Fruit fly (Drosophila melanogaster) whole organism, embryonic: Measurements from ENCODE around the gene twf.
A peak's percentile ranks its signal among the peaks of the same experiment; 100 is the strongest.

ENCODE experiments used
- Ada2b ChIP-seq: fragments of 200-800 bp; sonication (Bioruptor generic); IDR thresholded peaks from 2 replicates; pipeline ENCODE4 v1.3.6; 2022; ENCODE audit warnings: missing biosample characterization, missing genetic modification characterization
- Aef1 ChIP-seq: fragments of 200-800 bp; sonication (Bioruptor generic); IDR thresholded peaks from 3 replicates; pipeline ENCODE4 v1.3.6; 2022; ENCODE audit warnings: missing biosample characterization, missing genetic modification characterization
- B-H1 ChIP-seq: fragments of 200-800 bp; sonication (Bioruptor generic); IDR thresholded peaks from 3 replicates; pipeline ENCODE4 v1.3.6; 2022; ENCODE audit warnings: missing biosample characterization, missing genetic modification characterization
- BEAF-32 ChIP-seq: fragments of 200-800 bp; sonication (Bioruptor generic); optimal IDR thresholded peaks from 3 replicates; lab custom pipeline; 2017; ENCODE audit warnings: missing biosample characterization, missing genetic modification characterization, mild to moderate bottlenecking, moderate library complexity, missing genetic modification reagents
- CG11247 ChIP-seq: fragments of 200-800 bp; sonication (Bioruptor generic); IDR thresholded peaks from 2 replicates; pipeline ENCODE4 v1.3.6; 2022; ENCODE audit warnings: missing biosample characterization, missing genetic modification characterization
- CG11504 ChIP-seq: fragments of 200-800 bp; sonication (Bioruptor generic); optimal IDR thresholded peaks from 3 replicates; lab custom pipeline; 2019; ENCODE audit warnings: missing biosample characterization, mild to moderate bottlenecking, missing genetic modification characterization, moderate library complexity
- CG14710 ChIP-seq: fragments of 200-800 bp; sonication (Bioruptor generic); optimal IDR thresholded peaks from 3 replicates; lab custom pipeline; 2019; ENCODE audit warnings: missing biosample characterization, mild to moderate bottlenecking, missing genetic modification characterization, moderate library complexity
- CG16813 ChIP-seq: fragments of 200-800 bp; sonication (Bioruptor generic); IDR thresholded peaks from 3 replicates; pipeline ENCODE4 v1.3.6; 2022; ENCODE audit warnings: missing biosample characterization, missing genetic modification characterization; ENCODE audit not compliant: partially characterized antibody
- CG2678 ChIP-seq: fragments of 200-800 bp; sonication (Bioruptor generic); optimal IDR thresholded peaks from 3 replicates; lab custom pipeline; 2019; ENCODE audit warnings: missing biosample characterization, mild to moderate bottlenecking, missing genetic modification characterization, moderate library complexity
- CG2712 ChIP-seq: fragments of 200-800 bp; optimal IDR thresholded peaks from 3 replicates; lab custom pipeline; 2019; ENCODE audit warnings: missing biosample characterization, mild to moderate bottlenecking, missing genetic modification characterization, moderate library complexity
- CG30431 ChIP-seq: fragments of 200-800 bp; sonication (Bioruptor generic); optimal IDR thresholded peaks from 2 replicates; lab custom pipeline; 2017; ENCODE audit warnings: missing biosample characterization, missing genetic modification characterization
- CG31388 ChIP-seq: fragments of 200-800 bp; sonication (Bioruptor generic); optimal IDR thresholded peaks from 2 replicates; lab custom pipeline; 2016; ENCODE audit warnings: missing biosample characterization, missing genetic modification characterization
- CG34376 ChIP-seq: fragments of 200-800 bp; sonication (Bioruptor generic); optimal IDR thresholded peaks from 2 replicates; lab custom pipeline; 2018; ENCODE audit warnings: missing biosample characterization, mild to moderate bottlenecking, missing genetic modification characterization
- CG42726 ChIP-seq: fragments of 200-800 bp; sonication (Bioruptor generic); IDR thresholded peaks from 2 replicates; pipeline ENCODE4 v1.3.6; 2022; ENCODE audit warnings: missing biosample characterization, missing genetic modification characterization; ENCODE audit not compliant: partially characterized antibody
- CG43689 ChIP-seq: fragments of 200-800 bp; sonication (Bioruptor generic); IDR thresholded peaks from 2 replicates; pipeline ENCODE4 v1.3.6; 2022; ENCODE audit warnings: missing biosample characterization, missing genetic modification characterization
- CG7786 ChIP-seq: fragments of 200-800 bp; sonication (Bioruptor generic); optimal IDR thresholded peaks from 2 replicates; lab custom pipeline; 2016; ENCODE audit warnings: missing biosample characterization, missing genetic modification characterization
- Chrac-16 ChIP-seq: fragments of 200-800 bp; sonication (Bioruptor generic); optimal IDR thresholded peaks from 3 replicates; lab custom pipeline; 2016; ENCODE audit warnings: missing biosample characterization, missing genetic modification characterization
- Dll ChIP-seq: fragments of 200-800 bp; sonication (Bioruptor generic); IDR thresholded peaks from 4 replicates; pipeline ENCODE4 v1.3.6; 2022; ENCODE audit warnings: missing biosample characterization, missing genetic modification characterization; ENCODE audit not compliant: partially characterized antibody
- Doc3 ChIP-seq: fragments of 200-800 bp; sonication (Bioruptor generic); IDR thresholded peaks from 3 replicates; pipeline ENCODE4 v1.3.6; 2022; ENCODE audit warnings: missing biosample characterization, missing genetic modification characterization; ENCODE audit not compliant: partially characterized antibody
- ERR ChIP-seq: fragments of 200-800 bp; sonication (Bioruptor generic); optimal IDR thresholded peaks from 2 replicates; lab custom pipeline; 2016; ENCODE audit warnings: missing biosample characterization, missing genetic modification characterization
- Ets65A ChIP-seq: fragments of 200-800 bp; sonication (Bioruptor generic); peaks from one replicate; lab custom pipeline; 2016; ENCODE audit warnings: missing biosample characterization, missing genetic modification characterization
- Gug ChIP-seq: fragments of 200-800 bp; sonication (Bioruptor generic); IDR thresholded peaks from 4 replicates; pipeline ENCODE4 v1.3.6; 2022; ENCODE audit warnings: missing biosample characterization, missing genetic modification characterization
- H2.0 ChIP-seq: fragments of 200-800 bp; sonication (Bioruptor generic); IDR thresholded peaks from 2 replicates; pipeline ENCODE4 v1.3.6; 2022; ENCODE audit warnings: missing biosample characterization, missing genetic modification characterization
- HLHmδ ChIP-seq: fragments of 200-800 bp; sonication (Bioruptor generic); optimal IDR thresholded peaks from 2 replicates; lab custom pipeline; 2018; ENCODE audit warnings: missing biosample characterization, mild to moderate bottlenecking, missing genetic modification characterization, moderate library complexity
- Hr3 ChIP-seq: fragments of 200-800 bp; sonication (Bioruptor generic); optimal IDR thresholded peaks from 3 replicates; lab custom pipeline; 2016; ENCODE audit warnings: missing biosample characterization, missing genetic modification characterization
- Myb ChIP-seq: fragments of 200-800 bp; sonication (Bioruptor generic); optimal IDR thresholded peaks from 2 replicates; lab custom pipeline; 2016; ENCODE audit warnings: missing biosample characterization, missing genetic modification characterization
- NFAT ChIP-seq: fragments of 200-800 bp; sonication (Bioruptor generic); IDR thresholded peaks from 2 replicates; pipeline ENCODE4 v1.3.6; 2022; ENCODE audit warnings: missing biosample characterization, missing genetic modification characterization
- Optix ChIP-seq: fragments of 200-800 bp; sonication (Bioruptor generic); IDR thresholded peaks from 3 replicates; pipeline ENCODE4 v1.3.6; 2022; ENCODE audit warnings: missing biosample characterization, missing genetic modification characterization
- Pdp1 ChIP-seq, 2 experiments: fragments of 200-800 bp; sonication (Bioruptor generic); optimal IDR thresholded peaks; 3 replicates each; lab custom pipeline; 2016; ENCODE audit warnings: missing biosample characterization in 2 of 2, missing genetic modification characterization in 2 of 2, mild to moderate bottlenecking in 1 of 2, moderate library complexity in 1 of 2
- Sin3A ChIP-seq: fragments of >200 bp; optimal IDR thresholded peaks from 2 replicates; lab custom pipeline; 2018
- Sox102F ChIP-seq: fragments of 200-800 bp; sonication (Bioruptor generic); optimal IDR thresholded peaks from 2 replicates; lab custom pipeline; 2018; ENCODE audit warnings: missing biosample characterization, mild to moderate bottlenecking, missing genetic modification characterization, moderate library complexity
- Sry-δ ChIP-seq: fragments of 200-800 bp; sonication (Bioruptor generic); optimal IDR thresholded peaks from 2 replicates; lab custom pipeline; 2016; ENCODE audit warnings: missing biosample characterization, missing genetic modification characterization
- TFAM ChIP-seq: fragments of 200-800 bp; sonication (Bioruptor generic); optimal IDR thresholded peaks from 2 replicates; lab custom pipeline; 2017; ENCODE audit warnings: missing biosample characterization, missing genetic modification characterization, inconsistent platforms
- Xrp1 ChIP-seq: fragments of 200-800 bp; sonication (Bioruptor generic); IDR thresholded peaks from 2 replicates; pipeline ENCODE4 v1.3.6; 2022; ENCODE audit warnings: missing biosample characterization, missing genetic modification characterization
- ac ChIP-seq: fragments of 200-800 bp; sonication (Bioruptor generic); optimal IDR thresholded peaks from 3 replicates; lab custom pipeline; 2017; ENCODE audit warnings: missing biosample characterization, mild to moderate bottlenecking, missing genetic modification characterization
- chn ChIP-seq: fragments of 200-800 bp; sonication (Bioruptor generic); optimal IDR thresholded peaks from 2 replicates; lab custom pipeline; 2016; ENCODE audit warnings: missing biosample characterization, missing genetic modification characterization
- cwo ChIP-seq: fragments of 200-800 bp; sonication (Bioruptor generic); optimal IDR thresholded peaks from 3 replicates; lab custom pipeline; 2017; ENCODE audit warnings: missing biosample characterization, missing genetic modification characterization, mild to moderate bottlenecking, moderate library complexity, missing genetic modification reagents
- exex ChIP-seq: fragments of 200-800 bp; sonication (Bioruptor generic); optimal IDR thresholded peaks from 4 replicates; lab custom pipeline; 2018; ENCODE audit warnings: missing biosample characterization, mild to moderate bottlenecking, missing genetic modification characterization, moderate library complexity
- ftz-f1 ChIP-seq: fragments of 200-800 bp; sonication (Bioruptor generic); optimal IDR thresholded peaks from 2 replicates; lab custom pipeline; 2016; ENCODE audit warnings: missing biosample characterization, missing genetic modification characterization
- hbn ChIP-seq: fragments of 200-800 bp; sonication (Bioruptor generic); IDR thresholded peaks from 2 replicates; pipeline ENCODE4 v1.3.6; 2022; ENCODE audit warnings: missing biosample characterization, missing genetic modification characterization; ENCODE audit not compliant: partially characterized antibody
- hkb ChIP-seq, 2 experiments: fragments of 200-800 bp in 1 of 2; fragments of >200 bp in 1 of 2; sonication (Bioruptor generic) in 1 of 2; IDR thresholded peaks in 1 of 2; optimal IDR thresholded peaks in 1 of 2; 2 replicates each; pipeline versions ENCODE4 v1.3.6 to Lab custom; 2017 to 2022; ENCODE audit warnings: missing biosample characterization in 1 of 2, missing genetic modification characterization in 1 of 2
- insv ChIP-seq, 2 experiments: fragments of 200-800 bp; sonication (Bioruptor generic); optimal IDR thresholded peaks; 3 replicates each; lab custom pipeline; 2016 to 2018; ENCODE audit warnings: missing biosample characterization in 2 of 2, missing genetic modification characterization in 2 of 2
- kah ChIP-seq: fragments of 200-800 bp; sonication (Bioruptor generic); optimal IDR thresholded peaks from 2 replicates; lab custom pipeline; 2018; ENCODE audit warnings: missing biosample characterization, mild to moderate bottlenecking, missing genetic modification characterization
- lola ChIP-seq, 3 experiments: fragments of >200 bp in 2 of 3; fragments of 200-800 bp in 1 of 3; sonication (Bioruptor generic) in 1 of 3; optimal IDR thresholded peaks; 2 replicates each; lab custom pipeline; 2017 to 2019; ENCODE audit warnings: missing biosample characterization in 3 of 3, missing genetic modification characterization in 3 of 3, mild to moderate bottlenecking in 1 of 3, moderate library complexity in 1 of 3
- lov ChIP-seq, 2 experiments: fragments of 200-800 bp in 1 of 2; fragments of >200 bp in 1 of 2; sonication (Bioruptor generic) in 1 of 2; IDR thresholded peaks in 1 of 2; optimal IDR thresholded peaks in 1 of 2; 2 replicates in 1 of 2; 3 replicates in 1 of 2; pipeline versions ENCODE4 v1.3.6 to Lab custom; 2017 to 2022; ENCODE audit warnings: missing biosample characterization in 1 of 2, missing genetic modification characterization in 1 of 2
- luna ChIP-seq: fragments of 200-800 bp; sonication (Bioruptor generic); optimal IDR thresholded peaks from 2 replicates; lab custom pipeline; 2016; ENCODE audit warnings: missing biosample characterization, missing genetic modification characterization
- mld ChIP-seq: fragments of 200-800 bp; sonication (Bioruptor generic); IDR thresholded peaks from 3 replicates; pipeline ENCODE4 v1.3.6; 2022; ENCODE audit warnings: missing biosample characterization, missing genetic modification characterization; ENCODE audit not compliant: partially characterized antibody
- vvl ChIP-seq: fragments of 200-800 bp; sonication (Bioruptor generic); IDR thresholded peaks from 2 replicates; pipeline ENCODE4 v1.3.6; 2022; ENCODE audit warnings: missing biosample characterization, missing genetic modification characterization

Gene twf

dm6 chr3R:14125479-14126121 is 3.1 kb downstream of the twf start, which contains the start of the genes 140up and Polr2B (continued):
- peak; percentile 90 for TF ChIP-seq CG34376 (GFP tag; lab: Kevin White, UChicago)
- TF ChIP-seq CG2712 (tag; lab: Kevin White, UChicago): peak; percentile 96
- TF ChIP-seq insv (GFP tag; optimal IDR thresholded peaks at IDR 0.05; lab: Kevin White, UChicago): peak in 1 of 2 experiments; percentile 69
- peak; percentile 92 for TF ChIP-seq CG11504 (tag; lab: Kevin White, UChicago)
- TF ChIP-seq mld (GFP tag; lab: Robert Waterston, UW): no peak
- no peak for TF ChIP-seq CG42726 (GFP tag; lab: Robert Waterston, UW)
- TF ChIP-seq CG43689 (GFP tag; lab: Robert Waterston, UW): peak; percentile 74
- peak; percentile 81 for TF ChIP-seq CG31388 (GFP tag; lab: Kevin White, UChicago)
- TF ChIP-seq Xrp1 (GFP tag; lab: Robert Waterston, UW): peak; percentile 97
- TF ChIP-seq Ets65A: peak; percentile 94
- peak; percentile 87 for TF ChIP-seq H2.0 (GFP tag; lab: Robert Waterston, UW)
- TF ChIP-seq CG14710 (tag; lab: Kevin White, UChicago): peak; percentile 95
- TF ChIP-seq Doc3 (GFP tag; lab: Robert Waterston, UW): no peak
- peak; percentile 92 for TF ChIP-seq NFAT (GFP tag; lab: Robert Waterston, UW)
- peak; percentile 96 for TF ChIP-seq vvl (GFP tag; lab: Robert Waterston, UW)
- TF ChIP-seq Ada2b (GFP tag; lab: Robert Waterston, UW): peak; percentile 88
- TF ChIP-seq Dll: 0 out of 4 replicates have a peak, but pooled peaks have one; percentile 27
- peak in 1 of 3 experiments; percentile 93 for TF ChIP-seq lola (GFP tag; optimal IDR thresholded peaks at IDR 0.05; lab: Kevin White, UChicago)
- peak; percentile 97 for TF ChIP-seq Hr3 (GFP tag; lab: Kevin White, UChicago)
- no peak for TF ChIP-seq HLHmδ
- TF ChIP-seq Pdp1 (GFP tag; optimal IDR thresholded peaks at IDR 0.05; lab: Kevin White, UChicago): peak; percentile 62 to 86
- no peak for TF ChIP-seq luna (GFP tag; lab: Kevin White, UChicago)
- TF ChIP-seq Myb: peak; percentile 46
- no peak for TF ChIP-seq lov (optimal IDR thresholded peaks at IDR 0.05; lab: Kevin White, UChicago)
- TF ChIP-seq lov (GFP tag; IDR thresholded peaks at IDR 0.05; lab: Robert Waterston, UW): peak; percentile 78; the same call in 1 of the 3 replicates
- peak; percentile 73 for TF ChIP-seq exex (tag; lab: Kevin White, UChicago)
- peak; percentile 83 for TF ChIP-seq cwo (GFP tag; lab: Kevin White, UChicago)
- peak; percentile 94 for TF ChIP-seq CG2678 (tag; lab: Kevin White, UChicago)
- TF ChIP-seq CG30431 (GFP tag; lab: Kevin White, UChicago): peak; percentile 86
- TF ChIP-seq BEAF-32 (GFP tag; lab: Kevin White, UChicago): peak; percentile 27
- peak; percentile 76 for TF ChIP-seq kah (GFP tag; lab: Kevin White, UChicago)
- peak; percentile 22 for TF ChIP-seq ERR (GFP tag; lab: Kevin White, UChicago)
- peak; percentile 90 for TF ChIP-seq Gug (GFP tag; lab: Robert Waterston, UW)
- TF ChIP-seq TFAM (GFP tag; lab: Kevin White, UChicago): peak; percentile 19
- peak; percentile 34 for TF ChIP-seq Sry-δ
- TF ChIP-seq hkb (optimal IDR thresholded peaks at IDR 0.05; lab: Kevin White, UChicago): no peak
- TF ChIP-seq hkb (GFP tag; IDR thresholded peaks at IDR 0.05; lab: Robert Waterston, UW): peak; percentile 90
- peak; percentile 87 for TF ChIP-seq B-H1 (GFP tag; lab: Robert Waterston, UW)
- peak; percentile 12 for TF ChIP-seq ac (GFP tag; lab: Kevin White, UChicago)
- peak; percentile 95 for TF ChIP-seq Sox102F (GFP tag; lab: Kevin White, UChicago)
- TF ChIP-seq CG7786: peak; percentile 77
- peak; percentile 29 for TF ChIP-seq Sin3A
- peak; percentile 18 for TF ChIP-seq ftz-f1 (GFP tag; lab: Kevin White, UChicago)
- TF ChIP-seq chn (GFP tag; lab: Kevin White, UChicago): peak; percentile 78
- TF ChIP-seq Optix (GFP tag; lab: Robert Waterston, UW): no peak; the same call in 1 of the 3 replicates
- peak; percentile 95 for TF ChIP-seq Chrac-16 (GFP tag; lab: Kevin White, UChicago)
- TF ChIP-seq CG11247 (GFP tag; lab: Robert Waterston, UW): peak; percentile 91
- no peak for TF ChIP-seq CG16813
- TF ChIP-seq Aef1 (GFP tag; lab: Robert Waterston, UW): peak; percentile 93
- no peak for TF ChIP-seq hbn (GFP tag; lab: Robert Waterston, UW)
